ENCODE assay signal across 6 fruit fly cellular contexts in genomic region chr2L:20864764-20865265, dm6.
TF ChIP-seq lines count a peak whose summit lies in the region.

CG9338 (plus strand) TSS chr2L:20865215.

- TF ChIP-seq CTCF in whole organism, embryonic (GFP tag; optimal IDR thresholded peaks at IDR 0.05; lab: Kevin White, UChicago) = peak; percentile 54

TF ChIP-seq in whole organism, 6 proteins besides CTCF, POLR2A, EP300 and RAD21:
- TF ChIP-seq Dll (optimal IDR thresholded peaks at IDR 0.05; lab: Kevin White, UChicago) (no peak), psq (optimal IDR thresholded peaks at IDR 0.05; lab: Kevin White, UChicago) (no peak), CG8478 (optimal IDR thresholded peaks at IDR 0.05; lab: Kevin White, UChicago) (no peak), pan (optimal IDR thresholded peaks at IDR 0.05; lab: Kevin White, UChicago) (peak; percentile 98)

TF ChIP-seq in whole organism, adult, 20 proteins besides CTCF, POLR2A, EP300 and RAD21 (continues in another document):
- TF ChIP-seq CG7045 (GFP tag; optimal IDR thresholded peaks at IDR 0.05; lab: Kevin White, UChicago) (peak; percentile 73), Mnt (GFP tag; optimal IDR thresholded peaks at IDR 0.05; lab: Kevin White, UChicago) (peak; percentile 47), CG1620 (GFP tag; optimal IDR thresholded peaks at IDR 0.05; lab: Kevin White, UChicago) (peak; percentile 66), CG7101 (tag; optimal IDR thresholded peaks at IDR 0.05; lab: Kevin White, UChicago) (peak; percentile 81), CG12768 (GFP tag; optimal IDR thresholded peaks at IDR 0.05; lab: Kevin White, UChicago) (peak; percentile 88), kay (GFP tag; lab: Kevin White, UChicago; ENCODE audit: borderline replicate concordance) (peak; percentile 20), pad (GFP tag; optimal IDR thresholded peaks at IDR 0.05; lab: Kevin White, UChicago) (peak; percentile 78), Crg-1 (GFP tag; optimal IDR thresholded peaks at IDR 0.05; lab: Kevin White, UChicago) (peak; percentile 50), cnc (optimal IDR thresholded peaks at IDR 0.05; lab: Kevin White, UChicago) (no peak), bab1 (GFP tag; optimal IDR thresholded peaks at IDR 0.05; lab: Kevin White, UChicago) (peak; percentile 86), tj (GFP tag; optimal IDR thresholded peaks at IDR 0.05; lab: Kevin White, UChicago) (peak; percentile 89), CG33017 (tag; optimal IDR thresholded peaks at IDR 0.05; lab: Kevin White, UChicago) (peak; percentile 77), toe (GFP tag; optimal IDR thresholded peaks at IDR 0.05; lab: Kevin White, UChicago) (peak; percentile 73), Hr96 (GFP tag; optimal IDR thresholded peaks at IDR 0.05; lab: Kevin White, UChicago) (peak; percentile 78), Clk (GFP tag; optimal IDR thresholded peaks at IDR 0.05; lab: Kevin White, UChicago) (peak; percentile 44), CG11617 (GFP tag; optimal IDR thresholded peaks at IDR 0.05; lab: Kevin White, UChicago) (peak; percentile 77), CG5204 (GFP tag; optimal IDR thresholded peaks at IDR 0.05; lab: Kevin White, UChicago) (peak; percentile 82)

TF ChIP-seq in whole organism, embryonic, 481 proteins besides CTCF, POLR2A, EP300 and RAD21 (continues in another document):
- TF ChIP-seq CG32532 (GFP tag; IDR thresholded peaks at IDR 0.05; lab: Robert Waterston, UW) = peak; percentile 95
- TF ChIP-seq CG3726 (GFP tag; IDR thresholded peaks at IDR 0.05; lab: Robert Waterston, UW) = peak; percentile 74; the same call in 1 of the 3 replicates
- peak; percentile 83 for TF ChIP-seq CG11398 (GFP tag; optimal IDR thresholded peaks at IDR 0.05; lab: Kevin White, UChicago)
- peak; percentile 92 for TF ChIP-seq BtbVII (GFP tag; optimal IDR thresholded peaks at IDR 0.05; lab: Kevin White, UChicago)
- TF ChIP-seq yki (optimal IDR thresholded peaks at IDR 0.05; lab: Kevin White, UChicago) = no peak
- TF ChIP-seq CG8089 (GFP tag; optimal IDR thresholded peaks at IDR 0.05; lab: Kevin White, UChicago) = peak; percentile 73
- TF ChIP-seq lov (optimal IDR thresholded peaks at IDR 0.05; lab: Kevin White, UChicago) = no peak
- peak; percentile 88 for TF ChIP-seq lov (GFP tag; IDR thresholded peaks at IDR 0.05; lab: Robert Waterston, UW)
- peak; percentile 86 for TF ChIP-seq CG7556 (GFP tag; optimal IDR thresholded peaks at IDR 0.05; lab: Kevin White, UChicago)
- TF ChIP-seq CG10462 (GFP tag; optimal IDR thresholded peaks at IDR 0.05; lab: Kevin White, UChicago) = peak; percentile 52
- TF ChIP-seq kay (GFP tag; optimal IDR thresholded peaks at IDR 0.05; lab: Kevin White, UChicago) = peak; percentile 90
- no peak for TF ChIP-seq CG15073 (GFP tag; optimal IDR thresholded peaks at IDR 0.05; lab: Kevin White, UChicago)
- TF ChIP-seq Optix (GFP tag; IDR thresholded peaks at IDR 0.05; lab: Robert Waterston, UW) = peak; percentile 77
- peak; percentile 64 for TF ChIP-seq maf-S (GFP tag; optimal IDR thresholded peaks at IDR 0.05; lab: Kevin White, UChicago)
- TF ChIP-seq CG14710 (tag; optimal IDR thresholded peaks at IDR 0.05; lab: Kevin White, UChicago) = peak; percentile 91
- TF ChIP-seq Hr39 (optimal IDR thresholded peaks at IDR 0.05; lab: Kevin White, UChicago) = no peak
- TF ChIP-seq ab (GFP tag; optimal IDR thresholded peaks at IDR 0.05; lab: Kevin White, UChicago) = peak; percentile 55
- no peak; the same call in 1 of the 2 replicates for TF ChIP-seq amos (GFP tag; IDR thresholded peaks at IDR 0.05; lab: Robert Waterston, UW; ENCODE audit: partially characterized antibody)

TF ChIP-seq in whole organism, prepupa, 60 proteins besides CTCF, POLR2A, EP300 and RAD21 (continues in another document):
- TF ChIP-seq CG3919 (GFP tag; optimal IDR thresholded peaks at IDR 0.05; lab: Kevin White, UChicago) (peak; percentile 77), CG6808 (GFP tag; optimal IDR thresholded peaks at IDR 0.05; lab: Kevin White, UChicago) (peak; percentile 72), cyc (GFP tag; optimal IDR thresholded peaks at IDR 0.05; lab: Kevin White, UChicago) (peak; percentile 78), CG3032 (tag; optimal IDR thresholded peaks at IDR 0.05; lab: Kevin White, UChicago) (peak; percentile 81), CG6276 (GFP tag; optimal IDR thresholded peaks at IDR 0.05; lab: Kevin White, UChicago) (peak; percentile 87), eg (GFP tag; IDR thresholded peaks at IDR 0.05; lab: Robert Waterston, UW) (peak; percentile 90), CG4318 (GFP tag; optimal IDR thresholded peaks at IDR 0.05; lab: Kevin White, UChicago) (peak; percentile 28), dsx (GFP tag; optimal IDR thresholded peaks at IDR 0.05; lab: Kevin White, UChicago; ENCODE audit: poor library complexity, severe bottlenecking) (no peak), CG10631 (GFP tag; optimal IDR thresholded peaks at IDR 0.05; lab: Kevin White, UChicago) (peak; percentile 51), net (GFP tag; optimal IDR thresholded peaks at IDR 0.05; lab: Kevin White, UChicago) (peak; percentile 76), Eip93F (GFP tag; optimal IDR thresholded peaks at IDR 0.05; lab: Kevin White, UChicago) (no peak), salr (GFP tag; optimal IDR thresholded peaks at IDR 0.05; lab: Kevin White, UChicago) (peak in 1 of 2 experiments; percentile 53), Hr4 (GFP tag; optimal IDR thresholded peaks at IDR 0.05; lab: Kevin White, UChicago) (peak; percentile 77), dac (GFP tag; optimal IDR thresholded peaks at IDR 0.05; lab: Kevin White, UChicago) (peak; percentile 21), CG15336 (GFP tag; IDR thresholded peaks at IDR 0.05; lab: Robert Waterston, UW) (peak; percentile 81), Sox15 (GFP tag; optimal IDR thresholded peaks at IDR 0.05; lab: Kevin White, UChicago) (peak; percentile 63), CG10669 (GFP tag; optimal IDR thresholded peaks at IDR 0.05; lab: Kevin White, UChicago) (peak; percentile 85), topi (GFP tag; optimal IDR thresholded peaks at IDR 0.05; lab: Kevin White, UChicago) (peak; percentile 84)

TF ChIP-seq in whole organism, pupa, 21 proteins besides CTCF, POLR2A, EP300 and RAD21 (continues in another document):
- TF ChIP-seq D1 (tag; optimal IDR thresholded peaks at IDR 0.05; lab: Kevin White, UChicago) = peak; percentile 50
- TF ChIP-seq CG13204 (GFP tag; optimal IDR thresholded peaks at IDR 0.05; lab: Kevin White, UChicago) = no peak
- TF ChIP-seq CG12605 (GFP tag; IDR thresholded peaks at IDR 0.05; lab: Robert Waterston, UW) = no peak; the same call in 1 of the 2 replicates
- no peak for TF ChIP-seq gl (tag; optimal IDR thresholded peaks at IDR 0.05; lab: Kevin White, UChicago)
- no peak for TF ChIP-seq CG9948 (tag; optimal IDR thresholded peaks at IDR 0.05; lab: Kevin White, UChicago)
- no peak for TF ChIP-seq EcR (GFP tag; optimal IDR thresholded peaks at IDR 0.05; lab: Kevin White, UChicago)
- TF ChIP-seq CG4496 (GFP tag; IDR thresholded peaks at IDR 0.05; lab: Robert Waterston, UW) = peak; percentile 90
- no peak for TF ChIP-seq Snoo (tag; optimal IDR thresholded peaks at IDR 0.05; lab: Kevin White, UChicago)
- TF ChIP-seq CG15710 (tag; optimal IDR thresholded peaks at IDR 0.05; lab: Kevin White, UChicago) = no peak
- peak; percentile 93 for TF ChIP-seq CG32121 (GFP tag; IDR thresholded peaks at IDR 0.05; lab: Robert Waterston, UW)
- peak; percentile 91 for TF ChIP-seq Ets98B (GFP tag; IDR thresholded peaks at IDR 0.05; lab: Robert Waterston, UW)
- no peak for TF ChIP-seq CG34367 (tag; optimal IDR thresholded peaks at IDR 0.05; lab: Kevin White, UChicago)
- peak; percentile 74 for TF ChIP-seq Pif1B (GFP tag; optimal IDR thresholded peaks at IDR 0.05; lab: Kevin White, UChicago)
- TF ChIP-seq CG14655 (GFP tag; optimal IDR thresholded peaks at IDR 0.05; lab: Kevin White, UChicago) = peak; percentile 75
- TF ChIP-seq fd96Ca (GFP tag; IDR thresholded peaks at IDR 0.05; lab: Robert Waterston, UW) = peak; percentile 92
- peak; percentile 77 for TF ChIP-seq CG8301 (tag; optimal IDR thresholded peaks at IDR 0.05; lab: Kevin White, UChicago)
- peak; percentile 73; the same call in 1 of the 2 replicates for TF ChIP-seq rn (GFP tag; IDR thresholded peaks at IDR 0.05; lab: Robert Waterston, UW)
- TF ChIP-seq CG10348 (GFP tag; IDR thresholded peaks at IDR 0.05; lab: Robert Waterston, UW) = 0 out of 2 replicates have a peak, but pooled peaks have one; percentile 32
- peak; percentile 92 for TF ChIP-seq Pif1A (GFP tag; optimal IDR thresholded peaks at IDR 0.05; lab: Kevin White, UChicago)
- no peak for TF ChIP-seq CG17806 (tag; optimal IDR thresholded peaks at IDR 0.05; lab: Kevin White, UChicago)

TF ChIP-seq in whole organism, wandering third instar larva, 38 proteins besides CTCF, POLR2A, EP300 and RAD21 (continues in another document):
- TF ChIP-seq dl (GFP tag; optimal IDR thresholded peaks at IDR 0.05; lab: Kevin White, UChicago; ENCODE audit: insufficient read depth in 1 of 2, partially characterized antibody in 2 of 2) (no peak), GATAd (GFP tag; optimal IDR thresholded peaks at IDR 0.05; lab: Kevin White, UChicago) (no peak), OdsH (GFP tag; optimal IDR thresholded peaks at IDR 0.05; lab: Kevin White, UChicago) (peak; percentile 87), brk (GFP tag; optimal IDR thresholded peaks at IDR 0.05; lab: Kevin White, UChicago) (no peak), h (GFP tag; optimal IDR thresholded peaks at IDR 0.05; lab: Kevin White, UChicago) (peak; percentile 90), fru (GFP tag; optimal IDR thresholded peaks at IDR 0.05; lab: Kevin White, UChicago) (peak; percentile 88), br (GFP tag; optimal IDR thresholded peaks at IDR 0.05; lab: Kevin White, UChicago) (peak; percentile 88), lola (GFP tag; optimal IDR thresholded peaks at IDR 0.05; lab: Kevin White, UChicago) (no peak), usp (GFP tag; optimal IDR thresholded peaks at IDR 0.05; lab: Kevin White, UChicago) (no peak), tai (GFP tag; optimal IDR thresholded peaks at IDR 0.05; lab: Kevin White, UChicago) (peak; percentile 61), Hr83 (GFP tag; optimal IDR thresholded peaks at IDR 0.05; lab: Kevin White, UChicago; ENCODE audit: poor library complexity, severe bottlenecking) (no peak), Mio (GFP tag; optimal IDR thresholded peaks at IDR 0.05; lab: Kevin White, UChicago) (no peak), Vsx2 (GFP tag; optimal IDR thresholded peaks at IDR 0.05; lab: Kevin White, UChicago; ENCODE audit: partially characterized antibody) (no peak), Myc (optimal IDR thresholded peaks at IDR 0.05; lab: Kevin White, UChicago) (no peak), Sp1 (GFP tag; optimal IDR thresholded peaks at IDR 0.05; lab: Kevin White, UChicago) (peak; percentile 76), pan (optimal IDR thresholded peaks at IDR 0.05; lab: Kevin White, UChicago) (peak; percentile 88), Abd-B (GFP tag; optimal IDR thresholded peaks at IDR 0.05; lab: Kevin White, UChicago) (no peak), sage (GFP tag; optimal IDR thresholded peaks at IDR 0.05; lab: Kevin White, UChicago) (no peak), psq (GFP tag; optimal IDR thresholded peaks at IDR 0.05; lab: Kevin White, UChicago) (peak; percentile 68), CrebA (GFP tag; optimal IDR thresholded peaks at IDR 0.05; lab: Kevin White, UChicago; ENCODE audit: borderline replicate concordance) (peak; percentile 47), woc (GFP tag; optimal IDR thresholded peaks at IDR 0.05; lab: Kevin White, UChicago) (peak; percentile 95), sv (GFP tag; optimal IDR thresholded peaks at IDR 0.05; lab: Kevin White, UChicago) (peak; percentile 72)
